Fruit fly (Drosophila melanogaster): ENCODE data around the gene Rrp45.

The Rrp45 gene

dm6 chrX:16799914-16800313, 8.8 kb upstream of the Rrp45 start (continued):
- no peak for TF ChIP-seq CrebA (GFP tag; optimal IDR thresholded peaks at IDR 0.05; ENCODE audit: borderline replicate concordance)
- TF ChIP-seq Vsx2 (GFP tag; optimal IDR thresholded peaks at IDR 0.05; ENCODE audit: partially characterized antibody): no peak
- TF ChIP-seq br (GFP tag; optimal IDR thresholded peaks at IDR 0.05): no peak
- peak; percentile 13 for TF ChIP-seq Sp1 (GFP tag; optimal IDR thresholded peaks at IDR 0.05)
- no peak for TF ChIP-seq jim (GFP tag; optimal IDR thresholded peaks at IDR 0.05)
- TF ChIP-seq h (GFP tag; optimal IDR thresholded peaks at IDR 0.05): peak; percentile 27
- no peak for TF ChIP-seq tai (GFP tag; optimal IDR thresholded peaks at IDR 0.05)
- no peak for TF ChIP-seq CG9705 (GFP tag; optimal IDR thresholded peaks at IDR 0.05)
- no peak for TF ChIP-seq sv (GFP tag; optimal IDR thresholded peaks at IDR 0.05)
- TF ChIP-seq rgr (GFP tag; optimal IDR thresholded peaks at IDR 0.05): no peak
- no peak for TF ChIP-seq dsf (GFP tag; optimal IDR thresholded peaks at IDR 0.05; ENCODE audit: borderline replicate concordance)
- TF ChIP-seq brk (GFP tag; optimal IDR thresholded peaks at IDR 0.05): no peak

- no peak for TF ChIP-seq HLH106 (tag; optimal IDR thresholded peaks at IDR 0.05)
- TF ChIP-seq foxo (GFP tag; optimal IDR thresholded peaks at IDR 0.05): no peak
- no peak for TF ChIP-seq dl (GFP tag; optimal IDR thresholded peaks at IDR 0.05; ENCODE audit: insufficient read depth in 1 of 2, partially characterized antibody in 2 of 2)
- TF ChIP-seq Hr78 (GFP tag; optimal IDR thresholded peaks at IDR 0.05): no peak
- TF ChIP-seq Sp1 (GFP tag; optimal IDR thresholded peaks at IDR 0.05): no peak
- no peak for TF ChIP-seq dmrt93B (GFP tag; optimal IDR thresholded peaks at IDR 0.05)
- no peak for TF ChIP-seq GATAd (GFP tag; optimal IDR thresholded peaks at IDR 0.05)
- TF ChIP-seq Mio (GFP tag; optimal IDR thresholded peaks at IDR 0.05): no peak
- no peak for TF ChIP-seq sv (GFP tag; optimal IDR thresholded peaks at IDR 0.05)
- no peak for TF ChIP-seq pan (optimal IDR thresholded peaks at IDR 0.05)
- no peak for TF ChIP-seq N (GFP tag; optimal IDR thresholded peaks at IDR 0.05)
- no peak for TF ChIP-seq woc (GFP tag; optimal IDR thresholded peaks at IDR 0.05)
- no peak for TF ChIP-seq psq (GFP tag; optimal IDR thresholded peaks at IDR 0.05)
- no peak for TF ChIP-seq Hnf4 (GFP tag; optimal IDR thresholded peaks at IDR 0.05)
- TF ChIP-seq Abd-B (GFP tag; optimal IDR thresholded peaks at IDR 0.05): no peak
Observed at dm6 chrX:16798166-16798565, 7.1 kb upstream of the Rrp45 start.

DNA sequence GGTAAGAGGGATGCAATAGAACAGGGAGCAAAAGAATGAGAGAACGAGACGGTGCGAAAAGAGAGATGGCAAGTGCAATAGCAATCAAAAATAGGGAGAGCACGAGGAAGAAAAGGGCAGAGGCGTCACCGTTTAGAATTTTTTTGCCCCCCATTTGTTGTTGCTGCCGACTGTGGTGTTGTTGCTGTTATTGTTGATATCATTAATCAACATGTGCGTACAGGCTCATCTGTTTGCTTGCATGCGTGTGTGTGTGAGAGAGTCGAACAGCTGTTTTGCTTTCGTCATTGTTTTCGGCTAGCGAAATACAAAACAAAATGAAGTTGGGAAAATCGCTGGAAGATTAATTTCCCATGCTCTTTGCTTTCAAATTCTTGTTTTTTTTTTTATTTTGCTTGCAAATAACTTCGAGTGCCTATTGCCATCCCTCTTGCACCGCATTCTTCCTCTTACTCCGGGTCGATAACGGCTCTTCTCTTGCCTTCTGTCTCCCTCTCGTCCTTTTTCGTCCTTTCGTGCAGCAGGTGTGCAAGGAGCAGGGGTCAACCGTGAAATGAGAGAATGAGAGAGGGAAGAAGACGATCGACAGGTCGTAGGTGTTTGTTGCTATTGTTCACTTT, 2.2 kb upstream of the Rrp45 start:
- TF ChIP-seq HLH106 (tag; optimal IDR thresholded peaks at IDR 0.05): no peak
- peak; percentile 55 for TF ChIP-seq psq (GFP tag; optimal IDR thresholded peaks at IDR 0.05)

DNA sequence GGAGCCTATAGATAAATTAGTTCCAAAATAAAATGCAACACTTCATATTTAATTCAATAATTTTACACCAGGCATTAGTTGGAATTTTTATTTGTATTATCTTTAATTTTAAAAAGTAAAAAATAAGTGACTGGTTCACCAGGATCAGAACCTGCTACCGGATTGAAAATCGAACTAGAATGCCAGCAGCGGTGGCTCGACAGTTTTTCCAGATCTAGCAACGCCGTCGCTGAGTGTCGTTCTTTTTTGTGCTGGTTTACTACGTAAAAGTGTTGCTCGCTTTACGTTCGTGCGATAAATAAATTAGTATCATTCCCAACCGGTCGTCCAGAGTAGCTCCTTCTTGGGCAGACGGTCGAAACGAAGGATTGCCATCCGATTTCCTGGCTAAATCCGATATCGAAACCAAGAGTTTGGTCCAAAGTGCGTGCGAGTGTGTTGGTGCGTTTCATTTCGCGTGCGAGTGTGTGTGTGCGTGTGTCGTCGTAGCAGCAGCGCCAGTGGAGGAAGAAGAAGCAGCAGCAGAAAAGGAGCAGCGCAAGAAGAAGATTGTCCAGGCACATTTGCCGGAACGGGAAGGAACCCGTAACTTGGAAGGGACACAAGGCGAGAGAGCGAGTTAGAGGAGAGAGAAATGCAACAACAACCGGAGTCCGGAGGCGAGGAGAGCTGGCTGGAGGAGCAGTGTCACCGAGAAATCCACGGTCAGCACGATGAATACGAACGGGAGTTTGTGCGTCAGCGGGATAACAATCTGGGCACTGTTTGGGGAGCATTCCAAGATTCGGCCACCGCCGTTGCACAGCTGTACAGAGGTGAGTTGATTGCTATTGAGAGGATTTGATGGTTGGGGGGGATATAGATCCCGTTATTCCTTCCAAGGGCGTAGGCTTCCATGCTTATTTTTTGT, 1.1 kb upstream of the Rrp45 start, which contains the start of gene CG4768:
CG4768 (plus strand) TSS at position 200 of the 910 bp plus-strand sequence.
- TF ChIP-seq woc (GFP tag; optimal IDR thresholded peaks at IDR 0.05) (peak; percentile 34), dl (GFP tag; optimal IDR thresholded peaks at IDR 0.05; ENCODE audit: insufficient read depth in 1 of 2, partially characterized antibody in 2 of 2) (no peak), fru (GFP tag; optimal IDR thresholded peaks at IDR 0.05) (no peak), OdsH (GFP tag; optimal IDR thresholded peaks at IDR 0.05) (no peak), Rel (GFP tag; optimal IDR thresholded peaks at IDR 0.05) (no peak), Rel (tag; optimal IDR thresholded peaks at IDR 0.05) (peak; percentile 9), Sp1 (GFP tag; optimal IDR thresholded peaks at IDR 0.05) (peak; percentile 13)

dm6 chrX:16787416-16787900, 3.6 kb downstream of the Rrp45 start:
- TF ChIP-seq ey (GFP tag; optimal IDR thresholded peaks at IDR 0.05) (no peak), Mio (GFP tag; optimal IDR thresholded peaks at IDR 0.05) (no peak), HLH106 (tag; optimal IDR thresholded peaks at IDR 0.05) (peak; percentile 23), CG9705 (GFP tag; optimal IDR thresholded peaks at IDR 0.05) (no peak), Myc (optimal IDR thresholded peaks at IDR 0.05) (peak; percentile 13), pan (optimal IDR thresholded peaks at IDR 0.05) (no peak), foxo (GFP tag; optimal IDR thresholded peaks at IDR 0.05) (peak in 1 of 2 experiments; percentile 18), psq (GFP tag; optimal IDR thresholded peaks at IDR 0.05) (peak; percentile 63)
